Worm (Caenorhabditis elegans) whole organism, early embryonic: ENCODE results near the gene C07G3.8.

Source experiments
- B0310.2 ChIP-seq: sonication (generic microtip); optimal IDR thresholded peaks from 2 replicates; lab custom pipeline; 2016; ENCODE audit warnings: mild to moderate bottlenecking, missing genetic modification characterization, missing compliant biosample characterization
- F13C5.2 ChIP-seq: sonication (generic microtip); optimal IDR thresholded peaks from 2 replicates; lab custom pipeline; 2017; ENCODE audit warnings: mild to moderate bottlenecking, missing genetic modification characterization, inconsistent platforms, missing compliant biosample characterization
- aly-1 ChIP-seq: sonication (generic microtip); optimal IDR thresholded peaks from 2 replicates; lab custom pipeline; 2016; ENCODE audit warnings: missing genetic modification characterization, missing compliant biosample characterization
- ama-1 ChIP-seq: fragments of 150-350 bp; optimal IDR thresholded peaks from 2 replicates; lab custom pipeline; 2014
- ceh-13 ChIP-seq: fragments of 200-800 bp; sonication (Bioruptor generic); optimal IDR thresholded peaks from 2 replicates; lab custom pipeline; 2018; ENCODE audit warnings: mild to moderate bottlenecking, missing genetic modification characterization, missing compliant biosample characterization
- flt-1 ChIP-seq: fragments of 200-800 bp; sonication (Bioruptor generic); IDR thresholded peaks from 2 replicates; pipeline ENCODE4 v1.3.6; 2022; ENCODE audit warnings: missing genetic modification characterization, missing compliant biosample characterization
- hmbx-1 ChIP-seq: sonication (generic microtip); optimal IDR thresholded peaks from 2 replicates; lab custom pipeline; 2016; ENCODE audit warnings: mild to moderate bottlenecking, missing genetic modification characterization, missing compliant biosample characterization
- hmg-4 ChIP-seq: fragments of 200-800 bp; sonication (Bioruptor generic); optimal IDR thresholded peaks from 2 replicates; lab custom pipeline; 2018; ENCODE audit warnings: mild to moderate bottlenecking, missing genetic modification characterization, missing compliant biosample characterization
- hnd-1 ChIP-seq: sonication (generic microtip); optimal IDR thresholded peaks from 2 replicates; lab custom pipeline; 2016; ENCODE audit warnings: missing genetic modification characterization, missing compliant biosample characterization
- pes-1 ChIP-seq: fragments of 200-800 bp; sonication (Bioruptor generic); IDR thresholded peaks from 2 replicates; pipeline ENCODE4 v1.3.6; 2022; ENCODE audit warnings: missing genetic modification reagents, missing genetic modification characterization, missing compliant biosample characterization
- scrt-1 ChIP-seq: fragments of 200-800 bp; sonication (Bioruptor generic); IDR thresholded peaks from 2 replicates; pipeline ENCODE4 v1.3.6; 2022; ENCODE audit warnings: missing genetic modification characterization, missing compliant biosample characterization
- sea-1 ChIP-seq: fragments of 200-800 bp; sonication (Bioruptor generic); conservative IDR thresholded peaks from 2 replicates; pipeline ENCODE4 v1.3.6; 2022; ENCODE audit warnings: missing genetic modification characterization, missing compliant biosample characterization
- tbx-11 ChIP-seq: fragments of 200-800 bp; sonication (Bioruptor generic); IDR thresholded peaks from 2 replicates; pipeline ENCODE4 v1.3.6; 2022; ENCODE audit warnings: missing genetic modification characterization, missing compliant biosample characterization
- tbx-37 ChIP-seq: fragments of 200-800 bp; sonication (Bioruptor generic); conservative IDR thresholded peaks from 2 replicates; pipeline ENCODE4 v1.3.6; 2022; ENCODE audit warnings: missing genetic modification reagents, missing genetic modification characterization, missing compliant biosample characterization

ce11 chrV:3507691-3508090 is 5.8 kb upstream of the C07G3.8 start, which contains the start of gene str-225:
- no peak for TF ChIP-seq ama-1 (lab: Kevin White, UChicago)
- TF ChIP-seq aly-1 (tag; lab: Kevin White, UChicago): no peak
- no peak for TF ChIP-seq pes-1 (GFP tag; lab: Robert Waterston, UW)
- TF ChIP-seq flt-1 (GFP tag; lab: Robert Waterston, UW): no peak
- TF ChIP-seq hnd-1 (tag; lab: Kevin White, UChicago): no peak
- TF ChIP-seq ceh-13: no peak
- TF ChIP-seq sea-1 (GFP tag; lab: Robert Waterston, UW): no peak
- TF ChIP-seq hmbx-1 (tag; lab: Kevin White, UChicago): no peak
- TF ChIP-seq F13C5.2 (tag; lab: Kevin White, UChicago): no peak
- no peak for TF ChIP-seq B0310.2 (tag; lab: Kevin White, UChicago)
- no peak for TF ChIP-seq hmg-4 (GFP tag; lab: Kevin White, UChicago)
- no peak for TF ChIP-seq scrt-1
- TF ChIP-seq tbx-37 (GFP tag; lab: Robert Waterston, UW): no peak
- TF ChIP-seq tbx-11 (GFP tag; lab: Robert Waterston, UW): no peak
